Worm (Caenorhabditis elegans): ENCODE measurements around the gene eif-2Bdelta.

eif-2Bdelta gene

ce11 chrV:9516280-9516679 is 2.7 kb downstream of the eif-2Bdelta start (continued):
- no peak for TF ChIP-seq ama-1 (optimal IDR thresholded peaks at IDR 0.05)
- TF ChIP-seq fkh-2 (tag; optimal IDR thresholded peaks at IDR 0.05) = no peak
- no peak for TF ChIP-seq pha-4 (tag; optimal IDR thresholded peaks at IDR 0.05)
- TF ChIP-seq R02D3.7 (tag; optimal IDR thresholded peaks at IDR 0.05) = no peak
- no peak for TF ChIP-seq hmg-11 (tag; optimal IDR thresholded peaks at IDR 0.05)
- peak; percentile 51 for TF ChIP-seq elt-2 (tag; optimal IDR thresholded peaks at IDR 0.05)
- no peak for TF ChIP-seq ceh-16 (tag; optimal IDR thresholded peaks at IDR 0.05)
- no peak for TF ChIP-seq ztf-11 (tag; optimal IDR thresholded peaks at IDR 0.05)
- no peak for TF ChIP-seq unc-39 (tag; optimal IDR thresholded peaks at IDR 0.05)
- TF ChIP-seq nhr-43 (tag; optimal IDR thresholded peaks at IDR 0.05; ENCODE audit: poor library complexity, severe bottlenecking) = peak; percentile 68
- TF ChIP-seq elt-3 (tag; optimal IDR thresholded peaks at IDR 0.05) = peak in 2 of 3 experiments; percentile 41 to 56

- no peak for TF ChIP-seq lin-39 (tag; optimal IDR thresholded peaks at IDR 0.05)
- TF ChIP-seq nhr-23 (tag; optimal IDR thresholded peaks at IDR 0.05) = peak; percentile 55
- no peak for TF ChIP-seq nhr-237 (tag; optimal IDR thresholded peaks at IDR 0.05)
- peak; percentile 37 for TF ChIP-seq ama-1 (optimal IDR thresholded peaks at IDR 0.05)
- TF ChIP-seq pqm-1 (tag; optimal IDR thresholded peaks at IDR 0.05) = no peak
- no peak for TF ChIP-seq sea-2 (GFP tag; optimal IDR thresholded peaks at IDR 0.05)
- no peak for TF ChIP-seq daf-12 (tag; optimal IDR thresholded peaks at IDR 0.05)
These were observed 5.2 kb downstream of the eif-2Bdelta start, which contains the start of gene C50F4.8 for ce11 chrV:9518832-9519231. C50F4.8 (minus strand) TSS chrV:9518859.

- no peak for TF ChIP-seq ceh-16 (tag; optimal IDR thresholded peaks at IDR 0.05)
- TF ChIP-seq aly-2 (tag; optimal IDR thresholded peaks at IDR 0.05) = no peak
These were observed 8.1 kb downstream of the eif-2Bdelta start for ce11 chrV:9521697-9522096.

ce11 chrV:9524099-9524498 is 10.5 kb downstream of the eif-2Bdelta start, which contains the start of gene C50F4.9:
C50F4.9 (minus strand) TSS chrV:9524199.
- TF ChIP-seq ceh-9 (tag; optimal IDR thresholded peaks at IDR 0.05) = no peak

ce11 chrV:9526470-9526869 is 12.8 kb downstream of the eif-2Bdelta start, which contains the start of gene C50F4.1:
C50F4.1 (plus strand) TSS chrV:9526793.
- TF ChIP-seq pqm-1 (tag; optimal IDR thresholded peaks at IDR 0.05) (peak; percentile 80), R02D3.7 (tag; optimal IDR thresholded peaks at IDR 0.05) (no peak), nfya-1 (tag; optimal IDR thresholded peaks at IDR 0.05; ENCODE audit: insufficient read depth) (no peak), mdl-1 (tag; optimal IDR thresholded peaks at IDR 0.05) (no peak), elt-2 (tag; optimal IDR thresholded peaks at IDR 0.05) (peak; percentile 79), nhr-237 (tag; optimal IDR thresholded peaks at IDR 0.05) (no peak), ZK546.5 (tag; optimal IDR thresholded peaks at IDR 0.05) (no peak), aly-2 (tag; optimal IDR thresholded peaks at IDR 0.05) (no peak), fos-1 (tag; optimal IDR thresholded peaks at IDR 0.05) (no peak)

ce11 chrV:9527337-9527736 is 13.7 kb downstream of the eif-2Bdelta start:
- TF ChIP-seq nhr-77 (tag; optimal IDR thresholded peaks at IDR 0.05) (no peak), lsy-12 (tag; optimal IDR thresholded peaks at IDR 0.05) (no peak), nhr-28 (tag; optimal IDR thresholded peaks at IDR 0.05) (no peak), pqm-1 (tag; optimal IDR thresholded peaks at IDR 0.05) (peak; percentile 59), elt-2 (tag; optimal IDR thresholded peaks at IDR 0.05) (peak; percentile 56)

ce11 chrV:9527984-9528383 is 14.4 kb downstream of the eif-2Bdelta start:
- TF ChIP-seq hmg-11 (tag; optimal IDR thresholded peaks at IDR 0.05) (no peak), mml-1 (tag; optimal IDR thresholded peaks at IDR 0.05) (no peak), ceh-28 (tag; optimal IDR thresholded peaks at IDR 0.05) (no peak), nhr-237 (tag; optimal IDR thresholded peaks at IDR 0.05) (no peak), nhr-12 (tag; optimal IDR thresholded peaks at IDR 0.05) (no peak), nhr-67 (tag; optimal IDR thresholded peaks at IDR 0.05) (no peak), sea-2 (GFP tag; optimal IDR thresholded peaks at IDR 0.05) (no peak), mdl-1 (tag; optimal IDR thresholded peaks at IDR 0.05) (no peak), elt-2 (tag; optimal IDR thresholded peaks at IDR 0.05) (no peak)
